Fruit fly (Drosophila melanogaster) whole organism, pupa: ENCODE data around the gene Pdp1.

Source experiments
- CG10348 ChIP-seq: fragments of 200-800 bp; sonication (Bioruptor generic); IDR thresholded peaks from 2 replicates; pipeline ENCODE4 v1.3.6; 2022; ENCODE audit warnings: missing biosample characterization, missing genetic modification characterization
- CG12605 ChIP-seq: fragments of 200-800 bp; sonication (Bioruptor generic); IDR thresholded peaks from 2 replicates; pipeline ENCODE4 v1.3.6; 2022; ENCODE audit warnings: missing biosample characterization, missing genetic modification characterization
- CG13204 ChIP-seq: fragments of 200-800 bp; sonication (Bioruptor generic); optimal IDR thresholded peaks from 2 replicates; lab custom pipeline; 2018; ENCODE audit warnings: missing biosample characterization, mild to moderate bottlenecking, missing genetic modification characterization, moderate library complexity
- CG14655 ChIP-seq: fragments of 200-800 bp; sonication (Bioruptor generic); optimal IDR thresholded peaks from 3 replicates; lab custom pipeline; 2017; ENCODE audit warnings: mild to moderate bottlenecking, missing biosample characterization, missing genetic modification reagents, missing genetic modification characterization
- CG15710 ChIP-seq: fragments of 200-800 bp; sonication (Bioruptor generic); optimal IDR thresholded peaks from 2 replicates; lab custom pipeline; 2018; ENCODE audit warnings: missing biosample characterization, mild to moderate bottlenecking, missing genetic modification characterization, moderate library complexity
- CG17806 ChIP-seq: fragments of 200-800 bp; sonication (Bioruptor generic); optimal IDR thresholded peaks from 2 replicates; lab custom pipeline; 2018; ENCODE audit warnings: missing biosample characterization, mild to moderate bottlenecking, missing genetic modification characterization, moderate library complexity
- CG32121 ChIP-seq: fragments of 200-800 bp; sonication (Bioruptor generic); IDR thresholded peaks from 2 replicates; pipeline ENCODE4 v1.3.6; 2022; ENCODE audit warnings: missing biosample characterization, missing genetic modification characterization
- CG34367 ChIP-seq: fragments of 200-800 bp; sonication (Bioruptor generic); optimal IDR thresholded peaks from 2 replicates; lab custom pipeline; 2018; ENCODE audit warnings: missing biosample characterization, mild to moderate bottlenecking, missing genetic modification characterization
- CG4496 ChIP-seq: fragments of 200-800 bp; sonication (Bioruptor generic); IDR thresholded peaks from 3 replicates; pipeline ENCODE4 v1.3.6; 2022; ENCODE audit warnings: missing biosample characterization, missing genetic modification characterization
- CG8159 ChIP-seq: fragments of 200-800 bp; sonication (Bioruptor generic); optimal IDR thresholded peaks from 3 replicates; lab custom pipeline; 2018; ENCODE audit warnings: missing biosample characterization, mild to moderate bottlenecking, missing genetic modification characterization, moderate library complexity
- CG8301 ChIP-seq: fragments of 200-800 bp; sonication (Bioruptor generic); optimal IDR thresholded peaks from 2 replicates; lab custom pipeline; 2018; ENCODE audit warnings: missing biosample characterization, mild to moderate bottlenecking, missing genetic modification characterization
- CG9948 ChIP-seq: fragments of 200-800 bp; sonication (Bioruptor generic); optimal IDR thresholded peaks from 2 replicates; lab custom pipeline; 2018; ENCODE audit warnings: missing biosample characterization, mild to moderate bottlenecking, missing genetic modification characterization, moderate library complexity
- D1 ChIP-seq: fragments of 200-800 bp; sonication (Bioruptor generic); optimal IDR thresholded peaks from 2 replicates; lab custom pipeline; 2018; ENCODE audit warnings: missing biosample characterization, mild to moderate bottlenecking, missing genetic modification characterization, moderate library complexity
- EcR ChIP-seq: fragments of 200-800 bp; sonication (Bioruptor generic); optimal IDR thresholded peaks from 3 replicates; lab custom pipeline; 2019; ENCODE audit warnings: missing biosample characterization, missing genetic modification characterization, mild to moderate bottlenecking, moderate library complexity, missing genetic modification reagents
- Ets98B ChIP-seq: fragments of 200-800 bp; sonication (Bioruptor generic); IDR thresholded peaks from 2 replicates; pipeline ENCODE4 v1.3.6; 2022; ENCODE audit warnings: missing biosample characterization, missing genetic modification characterization
- Pif1A ChIP-seq: fragments of 200-800 bp; sonication (Bioruptor generic); optimal IDR thresholded peaks from 3 replicates; lab custom pipeline; 2016; ENCODE audit warnings: missing biosample characterization, missing genetic modification characterization
- Pif1B ChIP-seq: fragments of 200-800 bp; sonication (Bioruptor generic); optimal IDR thresholded peaks from 3 replicates; lab custom pipeline; 2016; ENCODE audit warnings: missing biosample characterization, missing genetic modification characterization
- Snoo ChIP-seq: fragments of 200-800 bp; sonication (Bioruptor generic); optimal IDR thresholded peaks from 3 replicates; lab custom pipeline; 2017; ENCODE audit warnings: missing biosample characterization, mild to moderate bottlenecking, missing genetic modification characterization, inconsistent platforms
- fd96Ca ChIP-seq: fragments of 200-800 bp; sonication (Bioruptor generic); IDR thresholded peaks from 3 replicates; pipeline ENCODE4 v1.3.6; 2022; ENCODE audit warnings: missing biosample characterization, missing genetic modification characterization
- gl ChIP-seq: fragments of 200-800 bp; sonication (Bioruptor generic); optimal IDR thresholded peaks from 2 replicates; lab custom pipeline; 2018; ENCODE audit warnings: missing biosample characterization, mild to moderate bottlenecking, missing genetic modification characterization
- rn ChIP-seq: fragments of 200-800 bp; sonication (Bioruptor generic); IDR thresholded peaks from 2 replicates; pipeline ENCODE4 v1.3.6; 2022; ENCODE audit warnings: missing biosample characterization, missing genetic modification characterization

Gene Pdp1

DNA sequence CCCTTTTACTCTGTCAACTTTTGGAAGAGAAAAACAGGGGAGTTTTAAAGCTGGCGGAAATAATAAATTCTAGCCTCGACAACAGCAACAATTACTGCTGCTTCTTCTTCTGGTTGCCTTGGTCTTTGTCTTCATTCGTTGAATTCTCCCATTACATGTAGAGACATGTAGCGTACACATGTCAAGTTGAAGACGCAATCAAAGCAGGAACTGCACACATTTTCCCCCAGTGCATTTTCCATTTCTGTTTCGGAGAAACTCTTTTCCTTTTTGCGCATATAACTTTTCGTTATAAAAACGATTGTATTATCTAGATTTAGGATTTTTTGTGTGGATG lies 9.2 kb upstream of the Pdp1 start:
- TF ChIP-seq CG8301 (tag; lab: Kevin White, UChicago) (no peak), CG13204 (GFP tag; lab: Kevin White, UChicago) (no peak), gl (tag; lab: Kevin White, UChicago) (no peak), Pif1B (GFP tag; lab: Kevin White, UChicago) (no peak), CG8159 (tag; lab: Kevin White, UChicago) (no peak), CG9948 (tag; lab: Kevin White, UChicago) (no peak), CG15710 (tag; lab: Kevin White, UChicago) (no peak), CG12605 (no peak), EcR (GFP tag; lab: Kevin White, UChicago) (no peak), CG4496 (GFP tag; lab: Robert Waterston, UW) (no peak)

- TF ChIP-seq Pif1A (GFP tag; lab: Kevin White, UChicago) = peak; percentile 44
- TF ChIP-seq CG34367 (tag; lab: Kevin White, UChicago) = peak; percentile 18
- TF ChIP-seq CG4496 (GFP tag; lab: Robert Waterston, UW) = no peak
- peak; percentile 74 for TF ChIP-seq CG8159 (tag; lab: Kevin White, UChicago)
- peak; percentile 32 for TF ChIP-seq CG17806 (tag; lab: Kevin White, UChicago)
- peak; percentile 15 for TF ChIP-seq Pif1B (GFP tag; lab: Kevin White, UChicago)
- peak; percentile 40 for TF ChIP-seq CG8301 (tag; lab: Kevin White, UChicago)
- peak; percentile 54 for TF ChIP-seq CG14655 (GFP tag; lab: Kevin White, UChicago)
- peak; percentile 56 for TF ChIP-seq Snoo (tag; lab: Kevin White, UChicago)
- TF ChIP-seq CG10348 (GFP tag; lab: Robert Waterston, UW) = no peak
- no peak for TF ChIP-seq gl (tag; lab: Kevin White, UChicago)
- peak; percentile 53 for TF ChIP-seq CG9948 (tag; lab: Kevin White, UChicago)
- no peak for TF ChIP-seq rn (GFP tag; lab: Robert Waterston, UW)
- TF ChIP-seq CG32121 (GFP tag; lab: Robert Waterston, UW) = 0 out of 2 replicates have a peak, but pooled peaks have one; percentile 21
- TF ChIP-seq CG15710 (tag; lab: Kevin White, UChicago) = peak; percentile 65
- peak; percentile 9; the same call in 1 of the 2 replicates for TF ChIP-seq CG12605
- TF ChIP-seq EcR (GFP tag; lab: Kevin White, UChicago) = no peak
- peak; percentile 10 for TF ChIP-seq CG13204 (GFP tag; lab: Kevin White, UChicago)
- TF ChIP-seq fd96Ca (GFP tag; lab: Robert Waterston, UW) = no peak
These were observed 8.6 kb upstream of the Pdp1 start for dm6 chr3L:7875606-7876366.

DNA sequence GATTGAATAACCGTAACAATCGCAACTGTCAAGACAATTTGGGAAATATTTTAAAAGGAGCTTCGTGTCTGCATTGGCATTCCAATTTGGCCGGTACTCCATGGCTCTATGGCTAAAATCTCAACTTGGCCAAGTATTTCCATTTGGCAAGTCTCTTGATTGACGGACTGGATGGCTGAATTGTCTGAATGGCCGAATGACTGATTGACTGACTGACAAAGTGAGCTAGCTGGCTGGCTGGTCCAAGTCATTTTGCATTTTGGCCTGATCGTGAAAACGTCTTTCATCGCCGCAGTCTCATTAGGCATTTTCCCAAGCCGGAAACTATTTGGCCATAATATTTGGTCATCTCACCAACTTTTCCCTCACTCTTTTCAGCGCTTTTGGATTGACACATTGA lies 7.3 kb upstream of the Pdp1 start:
- TF ChIP-seq Pif1B (GFP tag; lab: Kevin White, UChicago) (no peak), CG32121 (GFP tag; lab: Robert Waterston, UW) (no peak), CG17806 (tag; lab: Kevin White, UChicago) (no peak), CG4496 (GFP tag; lab: Robert Waterston, UW) (no peak), EcR (GFP tag; lab: Kevin White, UChicago) (no peak), CG34367 (tag; lab: Kevin White, UChicago) (no peak), CG12605 (no peak), CG8159 (tag; lab: Kevin White, UChicago) (no peak), D1 (tag; lab: Kevin White, UChicago) (no peak), Ets98B (GFP tag; lab: Robert Waterston, UW) (no peak), CG14655 (GFP tag; lab: Kevin White, UChicago) (no peak), CG13204 (GFP tag; lab: Kevin White, UChicago) (no peak)
- TF ChIP-seq, all 21 proteins: peak for 0

DNA sequence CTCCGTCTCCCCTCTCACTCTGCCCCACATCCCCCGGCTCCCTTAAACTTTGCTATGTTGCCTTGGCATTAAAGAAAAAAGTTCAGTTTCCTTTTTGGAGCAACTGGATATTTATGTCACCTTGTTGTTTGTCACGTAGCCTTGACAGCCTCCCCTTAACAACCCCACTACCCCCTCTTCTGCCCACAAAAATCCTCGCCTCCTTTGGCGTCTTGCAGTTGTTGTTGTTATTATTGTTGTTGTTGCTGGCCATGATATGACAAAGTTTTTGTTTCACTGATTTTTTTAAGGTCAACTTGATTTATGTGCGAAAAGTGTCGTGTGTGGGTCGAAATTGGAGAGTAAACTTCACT lies 3.2 kb upstream of the Pdp1 start:
- TF ChIP-seq CG13204 (GFP tag; lab: Kevin White, UChicago) (no peak), CG14655 (GFP tag; lab: Kevin White, UChicago) (no peak), Pif1B (GFP tag; lab: Kevin White, UChicago) (no peak), CG9948 (tag; lab: Kevin White, UChicago) (no peak), Pif1A (GFP tag; lab: Kevin White, UChicago) (no peak), CG8301 (tag; lab: Kevin White, UChicago) (no peak), Ets98B (GFP tag; lab: Robert Waterston, UW) (no peak), gl (tag; lab: Kevin White, UChicago) (no peak), CG10348 (GFP tag; lab: Robert Waterston, UW) (no peak), Snoo (tag; lab: Kevin White, UChicago) (no peak), CG15710 (tag; lab: Kevin White, UChicago) (no peak), CG17806 (tag; lab: Kevin White, UChicago) (no peak)

DNA sequence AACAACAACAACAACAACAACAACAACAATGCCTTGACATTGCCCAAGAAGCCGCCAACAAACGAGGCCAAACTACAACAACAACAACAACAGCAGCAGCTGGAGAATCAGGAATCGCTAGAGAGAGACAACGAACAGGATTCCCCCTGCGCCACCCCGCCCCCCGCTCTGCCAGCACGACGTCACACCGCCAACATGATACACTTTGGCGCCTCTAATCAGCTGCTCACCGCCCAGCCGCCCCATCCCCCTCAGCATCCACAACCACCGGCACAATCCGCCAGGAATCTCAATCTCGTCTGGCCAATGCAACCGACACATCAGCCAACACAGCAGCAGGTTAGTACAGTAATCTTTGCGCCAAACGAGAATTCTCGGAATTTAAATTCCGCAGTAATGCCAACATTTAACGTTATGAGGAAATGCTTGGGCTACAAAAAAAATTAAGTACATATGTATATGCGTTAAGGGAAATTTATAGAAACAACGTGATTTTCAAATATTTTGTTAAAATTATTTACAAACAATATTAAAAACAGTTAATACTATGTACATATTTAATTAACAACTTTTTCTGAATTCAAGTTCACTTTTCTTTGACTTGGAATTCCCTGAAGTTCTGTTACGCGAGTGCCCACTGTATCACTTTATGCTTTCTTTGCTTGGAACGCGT lies 2.7 kb upstream of the Pdp1 start:
- peak; percentile 72 for TF ChIP-seq CG34367 (tag; lab: Kevin White, UChicago)
- peak; percentile 65 for TF ChIP-seq CG17806 (tag; lab: Kevin White, UChicago)
- TF ChIP-seq CG10348 (GFP tag; lab: Robert Waterston, UW) = no peak
- TF ChIP-seq D1 (tag; lab: Kevin White, UChicago) = peak; percentile 70
- 0 out of 2 replicates have a peak, but pooled peaks have one; percentile 7 for TF ChIP-seq rn (GFP tag; lab: Robert Waterston, UW)
- peak; percentile 82 for TF ChIP-seq CG15710 (tag; lab: Kevin White, UChicago)
- TF ChIP-seq CG8159 (tag; lab: Kevin White, UChicago) = peak; percentile 83
- TF ChIP-seq CG9948 (tag; lab: Kevin White, UChicago) = peak; percentile 81
- TF ChIP-seq fd96Ca (GFP tag; lab: Robert Waterston, UW) = peak; percentile 42; the same call in 2 of the 3 replicates
- peak; percentile 84 for TF ChIP-seq CG8301 (tag; lab: Kevin White, UChicago)
- TF ChIP-seq Pif1B (GFP tag; lab: Kevin White, UChicago) = peak; percentile 75
- TF ChIP-seq Pif1A (GFP tag; lab: Kevin White, UChicago) = peak; percentile 72
- peak; percentile 91 for TF ChIP-seq CG14655 (GFP tag; lab: Kevin White, UChicago)
- peak; percentile 32 for TF ChIP-seq CG13204 (GFP tag; lab: Kevin White, UChicago)
- peak; percentile 57 for TF ChIP-seq Snoo (tag; lab: Kevin White, UChicago)
- TF ChIP-seq CG12605 = peak; percentile 32
- TF ChIP-seq Ets98B (GFP tag; lab: Robert Waterston, UW) = peak; percentile 63
- no peak for TF ChIP-seq EcR (GFP tag; lab: Kevin White, UChicago)
- TF ChIP-seq CG32121 (GFP tag; lab: Robert Waterston, UW) = peak; percentile 39
- TF ChIP-seq CG4496 (GFP tag; lab: Robert Waterston, UW) = peak; percentile 67
- TF ChIP-seq gl (tag; lab: Kevin White, UChicago) = peak; percentile 11
